Fruit fly (Drosophila melanogaster): Measurements from ENCODE around the gene S.
A peak's percentile ranks its signal among the peaks of the same experiment; 100 is the strongest.

S gene

DNA sequence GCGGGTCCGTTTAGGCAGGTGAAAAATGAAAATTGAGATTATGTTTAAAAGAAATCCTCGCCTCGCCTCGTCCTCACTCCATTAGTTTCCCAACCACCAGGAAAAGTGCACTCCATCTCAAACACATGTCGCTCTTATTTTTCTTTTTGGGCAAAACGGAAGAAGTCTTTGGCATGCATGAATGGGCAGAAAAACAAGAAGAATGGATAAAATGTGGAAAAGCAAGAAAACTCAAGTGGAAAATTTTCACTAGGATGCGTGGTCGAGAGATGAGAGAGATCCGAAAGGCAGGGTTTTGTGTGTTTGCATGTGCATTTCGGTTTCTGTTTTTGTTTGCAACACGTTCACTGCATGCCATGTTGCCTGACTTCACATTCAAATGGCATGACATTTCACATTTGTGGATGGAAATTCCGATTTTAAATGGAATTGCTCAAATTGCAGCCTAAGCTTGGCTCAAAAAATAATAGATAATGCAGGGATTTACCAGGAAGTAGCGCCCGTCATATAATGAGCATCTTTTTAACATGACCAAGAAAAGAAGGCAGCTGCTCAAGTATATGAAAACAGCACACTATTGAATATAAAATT, 9.0 kb downstream of the S start:
- TF ChIP-seq kni (GFP tag; optimal IDR thresholded peaks at IDR 0.05), result no peak
- peak; percentile 20 for TF ChIP-seq zen (tag; optimal IDR thresholded peaks at IDR 0.05)
- TF ChIP-seq CG15479 (GFP tag; optimal IDR thresholded peaks at IDR 0.05), result peak; percentile 86
- TF ChIP-seq sens (GFP tag), result peak; percentile 48
- TF ChIP-seq twi (tag; optimal IDR thresholded peaks at IDR 0.05), result peak; percentile 92
- peak; percentile 48 for TF ChIP-seq pros (GFP tag; optimal IDR thresholded peaks at IDR 0.05)
- no peak for TF ChIP-seq stc (GFP tag; IDR thresholded peaks at IDR 0.05)
- TF ChIP-seq Chrac-16 (GFP tag; optimal IDR thresholded peaks at IDR 0.05), result no peak
- peak; percentile 91 for TF ChIP-seq CG3407 (GFP tag; optimal IDR thresholded peaks at IDR 0.05)

DNA sequence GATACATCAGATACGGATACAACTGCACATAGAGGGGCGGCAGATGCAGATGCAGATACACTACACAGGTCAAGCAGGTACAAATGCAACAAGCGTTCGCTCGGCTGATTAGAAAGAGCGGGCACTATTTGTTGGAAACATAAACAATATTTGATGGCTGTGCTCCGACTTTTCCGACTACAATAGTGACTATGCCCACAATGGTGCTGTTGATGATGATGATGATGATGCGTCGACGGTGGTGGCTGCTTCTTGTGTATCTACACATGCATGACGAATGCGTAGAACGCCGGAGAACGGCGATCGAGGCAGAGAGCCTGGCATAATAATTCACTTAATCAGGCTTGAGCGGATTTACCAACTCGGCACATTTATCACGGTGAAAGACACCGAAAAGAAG, 9.6 kb downstream of the S start:
- TF ChIP-seq chm (GFP tag; IDR thresholded peaks at IDR 0.05) (no peak), zen (tag; optimal IDR thresholded peaks at IDR 0.05) (peak; percentile 65), CG9876 (GFP tag; optimal IDR thresholded peaks at IDR 0.05) (no peak), kni (GFP tag; optimal IDR thresholded peaks at IDR 0.05) (peak; percentile 22), CG4820 (GFP tag; optimal IDR thresholded peaks at IDR 0.05) (no peak), CG2199 (GFP tag; IDR thresholded peaks at IDR 0.05) (peak; percentile 75; the same call in 2 of the 3 replicates), Ptx1 (GFP tag; IDR thresholded peaks at IDR 0.05) (no peak), gsb-n (tag; optimal IDR thresholded peaks at IDR 0.05) (peak; percentile 58), D (optimal IDR thresholded peaks at IDR 0.05) (peak; percentile 82), D (GFP tag; optimal IDR thresholded peaks at IDR 0.05) (no peak), Nf-YA (GFP tag; IDR thresholded peaks at IDR 0.05) (no peak), HmgZ (tag; optimal IDR thresholded peaks at IDR 0.05) (no peak), tll (GFP tag; optimal IDR thresholded peaks at IDR 0.05) (peak in 1 of 2 experiments; percentile 75), pan (optimal IDR thresholded peaks at IDR 0.05) (no peak), pan (GFP tag; optimal IDR thresholded peaks at IDR 0.05 in 1 of 2, IDR thresholded peaks at IDR 0.05 in 1 of 2) (no peak), shn (GFP tag; optimal IDR thresholded peaks at IDR 0.05) (no peak), CG2712 (tag; optimal IDR thresholded peaks at IDR 0.05) (no peak), Xrp1 (GFP tag; IDR thresholded peaks at IDR 0.05) (0 out of 2 replicates have a peak, but pooled peaks have one; percentile 3), insv (GFP tag; optimal IDR thresholded peaks at IDR 0.05) (peak in 1 of 2 experiments; percentile 34), Max (GFP tag; optimal IDR thresholded peaks at IDR 0.05) (no peak), CG15479 (GFP tag; optimal IDR thresholded peaks at IDR 0.05) (peak; percentile 85), CG32767 (GFP tag; IDR thresholded peaks at IDR 0.05) (0 out of 2 replicates have a peak, but pooled peaks have one; percentile 28), odd (GFP tag; optimal IDR thresholded peaks at IDR 0.05) (peak; percentile 16), Sry-δ (GFP tag; optimal IDR thresholded peaks at IDR 0.05) (no peak), cg (GFP tag; optimal IDR thresholded peaks at IDR 0.05) (peak; percentile 2), luna (GFP tag; optimal IDR thresholded peaks at IDR 0.05) (no peak), gem (tag; optimal IDR thresholded peaks at IDR 0.05) (no peak), dati (GFP tag; IDR thresholded peaks at IDR 0.05) (no peak), grn (GFP tag; optimal IDR thresholded peaks at IDR 0.05) (peak; percentile 29), oc (tag; optimal IDR thresholded peaks at IDR 0.05) (peak; percentile 4), prd (optimal IDR thresholded peaks at IDR 0.05) (no peak), prd (GFP tag; IDR thresholded peaks at IDR 0.05) (peak; percentile 13; the same call in 1 of the 3 replicates), dimm (GFP tag; IDR thresholded peaks at IDR 0.05) (no peak), ac (GFP tag; optimal IDR thresholded peaks at IDR 0.05) (peak; percentile 4), slou (GFP tag; optimal IDR thresholded peaks at IDR 0.05) (no peak), CG16779 (GFP tag; IDR thresholded peaks at IDR 0.05) (no peak), CG9797 (GFP tag; optimal IDR thresholded peaks at IDR 0.05) (no peak), CG11093 (GFP tag; IDR thresholded peaks at IDR 0.05) (no peak), CG1529 (GFP tag; optimal IDR thresholded peaks at IDR 0.05) (no peak), MESR4 (GFP tag; optimal IDR thresholded peaks at IDR 0.05) (no peak), tna (GFP tag; IDR thresholded peaks at IDR 0.05; ENCODE audit: partially characterized antibody) (no peak), ftz-f1 (GFP tag; optimal IDR thresholded peaks at IDR 0.05) (no peak), crc (GFP tag; optimal IDR thresholded peaks at IDR 0.05) (no peak)
